Worm (Caenorhabditis elegans) whole organism, L4/young adult: Measurements from ENCODE around the gene clec-31.

Experiments used
- dao-5 ChIP-seq: sonication (generic microtip); optimal IDR thresholded peaks from 2 replicates; lab custom pipeline; 2016; ENCODE audit warnings: missing genotype, missing genetic modification characterization, moderate library complexity, missing compliant biosample characterization
- him-1 ChIP-seq: sonication (generic microtip); optimal IDR thresholded peaks from 2 replicates; lab custom pipeline; 2016; ENCODE audit warnings: missing genotype, missing genetic modification reagents, missing genetic modification characterization, missing compliant biosample characterization

ce11 chrV:16857977-16858479, at the start of gene clec-31, which contains the start of gene clec-22:
- TF ChIP-seq him-1 (tag; lab: Kevin White, UChicago) (no peak), dao-5 (tag; lab: Kevin White, UChicago) (no peak)
